Fruit fly (Drosophila melanogaster) S2 (cell line): ENCODE measurements around the gene Art4.

Source experiments
- CG8478 ChIP-seq: fragments of >200 bp; optimal IDR thresholded peaks from 2 replicates; lab custom pipeline; 2018
- CTCF ChIP-seq, 2 experiments: fragments of >200 bp; optimal IDR thresholded peaks; 2 replicates each; lab custom pipeline; 2018

Art4 gene

dm6 chr3R:9966109-9966701 is 19.7 kb downstream of the Art4 start:
- TF ChIP-seq CTCF (optimal IDR thresholded peaks at IDR 0.05; lab: Kevin White, UChicago) (no peak), CG8478 (lab: Kevin White, UChicago) (no peak)

- TF ChIP-seq CG8478 (lab: Kevin White, UChicago) (no peak), CTCF (optimal IDR thresholded peaks at IDR 0.05; lab: Kevin White, UChicago) (no peak)
These were observed 21.1 kb downstream of the Art4 start for dm6 chr3R:9964600-9965301.

dm6 chr3R:9963179-9963905 is 22.5 kb downstream of the Art4 start:
- TF ChIP-seq CTCF (optimal IDR thresholded peaks at IDR 0.05; lab: Kevin White, UChicago) = no peak
- no peak for TF ChIP-seq CG8478 (lab: Kevin White, UChicago)

- TF ChIP-seq CTCF (optimal IDR thresholded peaks at IDR 0.05; lab: Kevin White, UChicago) (no peak), CG8478 (lab: Kevin White, UChicago) (no peak)
These were observed 24.4 kb downstream of the Art4 start for dm6 chr3R:9961163-9962072.

- no peak for TF ChIP-seq CTCF (optimal IDR thresholded peaks at IDR 0.05; lab: Kevin White, UChicago)
- no peak for TF ChIP-seq CG8478 (lab: Kevin White, UChicago)
These were observed 25.9 kb downstream of the Art4 start for dm6 chr3R:9959911-9960310.

- TF ChIP-seq CTCF (optimal IDR thresholded peaks at IDR 0.05; lab: Kevin White, UChicago) (no peak), CG8478 (lab: Kevin White, UChicago) (no peak)
These were observed 28.7 kb downstream of the Art4 start for dm6 chr3R:9957202-9957601.

dm6 chr3R:9956725-9957124 is 29.1 kb downstream of the Art4 start:
- peak; percentile 69 to 79 for TF ChIP-seq CTCF (optimal IDR thresholded peaks at IDR 0.05; lab: Kevin White, UChicago)
- no peak for TF ChIP-seq CG8478 (lab: Kevin White, UChicago)

- TF ChIP-seq CG8478 (lab: Kevin White, UChicago) (no peak), CTCF (optimal IDR thresholded peaks at IDR 0.05; lab: Kevin White, UChicago) (no peak)
These were observed 31.1 kb downstream of the Art4 start for dm6 chr3R:9954648-9955290.

- TF ChIP-seq CTCF (optimal IDR thresholded peaks at IDR 0.05; lab: Kevin White, UChicago) (no peak), CG8478 (lab: Kevin White, UChicago) (no peak)
These were observed 33.1 kb downstream of the Art4 start for dm6 chr3R:9952669-9953277.

dm6 chr3R:9951679-9952078 is 34.2 kb downstream of the Art4 start:
- TF ChIP-seq CG8478 (lab: Kevin White, UChicago) (no peak), CTCF (optimal IDR thresholded peaks at IDR 0.05; lab: Kevin White, UChicago) (no peak)

dm6 chr3R:9950984-9951383 is 34.9 kb downstream of the Art4 start:
- TF ChIP-seq CG8478 (lab: Kevin White, UChicago) (no peak), CTCF (optimal IDR thresholded peaks at IDR 0.05; lab: Kevin White, UChicago) (no peak)

dm6 chr3R:9949903-9950302 is 36.0 kb downstream of the Art4 start:
- no peak for TF ChIP-seq CG8478 (lab: Kevin White, UChicago)
- TF ChIP-seq CTCF (optimal IDR thresholded peaks at IDR 0.05; lab: Kevin White, UChicago) = no peak

- TF ChIP-seq CG8478 (lab: Kevin White, UChicago) (no peak), CTCF (optimal IDR thresholded peaks at IDR 0.05; lab: Kevin White, UChicago) (no peak)
These were observed 39.4 kb downstream of the Art4 start for dm6 chr3R:9946493-9946892.
